Fruit fly (Drosophila melanogaster) whole organism, wandering third instar larva: ENCODE results near the gene Cpr97Eb.

Experiments
- Abd-B ChIP-seq: fragments of >200 bp; optimal IDR thresholded peaks from 2 replicates; lab custom pipeline; 2017; ENCODE audit warnings: missing biosample characterization, missing genetic modification characterization
- CG32264 ChIP-seq: fragments of 200-800 bp; sonication (Bioruptor generic); optimal IDR thresholded peaks from 2 replicates; lab custom pipeline; 2016; ENCODE audit warnings: missing biosample characterization, missing genetic modification characterization
- HLH106 ChIP-seq: fragments of 200-800 bp; optimal IDR thresholded peaks from 3 replicates; lab custom pipeline; 2019; ENCODE audit warnings: missing biosample characterization, mild to moderate bottlenecking, missing genetic modification characterization, moderate library complexity
- Mio ChIP-seq: sonication (Bioruptor generic); optimal IDR thresholded peaks from 2 replicates; lab custom pipeline; 2016; ENCODE audit warnings: missing biosample characterization, missing genetic modification characterization
- OdsH ChIP-seq: fragments of 200-800 bp; sonication (Bioruptor generic); optimal IDR thresholded peaks from 2 replicates; lab custom pipeline; 2016; ENCODE audit warnings: missing biosample characterization, mild to moderate bottlenecking, missing genetic modification characterization
- Vsx2 ChIP-seq: fragments of 200-300, 225-300 bp; sonication (Bioruptor generic); optimal IDR thresholded peaks from 2 replicates; lab custom pipeline; 2018; ENCODE audit warnings: missing biosample characterization, missing genetic modification characterization; ENCODE audit not compliant: partially characterized antibody
- br ChIP-seq: fragments of 200-800 bp; sonication (Bioruptor generic); optimal IDR thresholded peaks from 2 replicates; lab custom pipeline; 2016; ENCODE audit warnings: missing biosample characterization, missing genetic modification characterization
- dmrt93B ChIP-seq: fragments of 200-800 bp; sonication (Bioruptor generic); optimal IDR thresholded peaks from 2 replicates; lab custom pipeline; 2018; ENCODE audit warnings: missing biosample characterization, mild to moderate bottlenecking, missing genetic modification characterization
- fru ChIP-seq: fragments of 200-800 bp; sonication (Bioruptor generic); optimal IDR thresholded peaks from 3 replicates; lab custom pipeline; 2016; ENCODE audit warnings: missing biosample characterization, mild to moderate bottlenecking, missing genetic modification characterization
- h ChIP-seq: fragments of 200-800 bp; sonication (Bioruptor generic); optimal IDR thresholded peaks from 3 replicates; lab custom pipeline; 2016; ENCODE audit warnings: missing biosample characterization, mild to moderate bottlenecking, missing genetic modification characterization
- lola ChIP-seq: fragments of >200 bp; optimal IDR thresholded peaks from 2 replicates; lab custom pipeline; 2017; ENCODE audit warnings: missing biosample characterization, missing genetic modification characterization
- pan ChIP-seq: fragments of >200 bp; optimal IDR thresholded peaks from 2 replicates; lab custom pipeline; 2017

- no peak for TF ChIP-seq fru (GFP tag; lab: Kevin White, UChicago)
- no peak for TF ChIP-seq pan (lab: Kevin White, UChicago)
- no peak for TF ChIP-seq lola (GFP tag; lab: Kevin White, UChicago)
- no peak for TF ChIP-seq h (GFP tag; lab: Kevin White, UChicago)
- no peak for TF ChIP-seq OdsH
- no peak for TF ChIP-seq Mio (GFP tag; lab: Kevin White, UChicago)
- TF ChIP-seq br (GFP tag; lab: Kevin White, UChicago), result no peak
- TF ChIP-seq HLH106 (tag; lab: Kevin White, UChicago), result no peak
- no peak for TF ChIP-seq dmrt93B (GFP tag; lab: Kevin White, UChicago)
- no peak for TF ChIP-seq Abd-B
- no peak for TF ChIP-seq CG32264 (GFP tag; lab: Kevin White, UChicago)
- TF ChIP-seq Vsx2, result no peak
Observed at dm6 chr3R:27076618-27077017, 14.3 kb downstream of the Cpr97Eb start.
